Worm (Caenorhabditis elegans) whole organism, mixed stage, embryonic: Measurements from ENCODE around the gene aps-1.

Source experiments
- M03D4.4 ChIP-seq: sonication (generic microtip); optimal IDR thresholded peaks from 2 replicates; lab custom pipeline; 2017; ENCODE audit warnings: mild to moderate bottlenecking, missing genetic modification characterization, missing compliant biosample characterization
- bed-3 ChIP-seq: fragments of 200-800 bp; sonication (Bioruptor generic); optimal IDR thresholded peaks from 3 replicates; lab custom pipeline; 2018; ENCODE audit warnings: mild to moderate bottlenecking, missing genetic modification characterization, moderate library complexity, missing compliant biosample characterization
- ceh-39 ChIP-seq: fragments of 150-350 bp; optimal IDR thresholded peaks from 2 replicates; lab custom pipeline; 2014; ENCODE audit warnings: missing biosample characterization, missing genetic modification characterization
- ceh-43 ChIP-seq: fragments of 200-800 bp; sonication (Bioruptor generic); optimal IDR thresholded peaks from 2 replicates; lab custom pipeline; 2018; ENCODE audit warnings: mild to moderate bottlenecking, missing genetic modification characterization, moderate library complexity, missing compliant biosample characterization
- ceh-83 ChIP-seq: fragments of 200-800 bp; sonication (Bioruptor generic); optimal IDR thresholded peaks from 2 replicates; lab custom pipeline; 2018; ENCODE audit warnings: mild to moderate bottlenecking, missing genetic modification characterization, missing compliant biosample characterization
- ces-1 ChIP-seq: fragments of 150-350 bp; optimal IDR thresholded peaks from 2 replicates; lab custom pipeline; 2014; ENCODE audit warnings: missing biosample characterization, missing genetic modification reagents, missing genetic modification characterization
- cnd-1 ChIP-seq: fragments of 200-800 bp; sonication (Bioruptor generic); optimal IDR thresholded peaks from 2 replicates; lab custom pipeline; 2018; ENCODE audit warnings: mild to moderate bottlenecking, missing genetic modification characterization, missing compliant biosample characterization
- drap-1 ChIP-seq: fragments of 200-800 bp; sonication (Bioruptor generic); optimal IDR thresholded peaks from 3 replicates; lab custom pipeline; 2018; ENCODE audit warnings: mild to moderate bottlenecking, missing genetic modification characterization, missing compliant biosample characterization
- elt-1 ChIP-seq: sonication (generic microtip); optimal IDR thresholded peaks from 2 replicates; lab custom pipeline; 2017; ENCODE audit warnings: missing genetic modification characterization, mild to moderate bottlenecking, missing compliant biosample characterization, antibody characterized with exemption, moderate library complexity, borderline replicate concordance; ENCODE audit not compliant: insufficient read depth
- elt-3 ChIP-seq: fragments of 150-350 bp; optimal IDR thresholded peaks from 2 replicates; lab custom pipeline; 2014; ENCODE audit warnings: missing biosample characterization, missing genetic modification characterization
- flh-1 ChIP-seq: fragments of 200-800 bp; sonication (Bioruptor generic); optimal IDR thresholded peaks from 2 replicates; lab custom pipeline; 2018; ENCODE audit warnings: mild to moderate bottlenecking, missing genetic modification characterization, moderate library complexity, missing compliant biosample characterization
- ham-2 ChIP-seq: fragments of 200-800 bp; sonication (Bioruptor generic); optimal IDR thresholded peaks from 2 replicates; lab custom pipeline; 2018; ENCODE audit warnings: mild to moderate bottlenecking, missing genetic modification characterization, missing compliant biosample characterization
- hlh-1 ChIP-seq: fragments of 150-350 bp; optimal IDR thresholded peaks from 2 replicates; lab custom pipeline; 2014; ENCODE audit warnings: missing biosample characterization, missing genetic modification reagents, missing genetic modification characterization
- lin-13 ChIP-seq: fragments of 150-350 bp; optimal IDR thresholded peaks from 2 replicates; lab custom pipeline; 2014; ENCODE audit warnings: missing biosample characterization, missing genetic modification characterization
- lin-32 ChIP-seq: fragments of 200-800 bp; sonication (Bioruptor generic); optimal IDR thresholded peaks from 2 replicates; lab custom pipeline; 2018; ENCODE audit warnings: mild to moderate bottlenecking, missing genetic modification characterization, missing compliant biosample characterization
- lsy-2 ChIP-seq: fragments of 150-350 bp; optimal IDR thresholded peaks from 2 replicates; lab custom pipeline; 2014; ENCODE audit warnings: missing biosample characterization, missing genetic modification characterization
- mab-5 ChIP-seq: fragments of 150-350 bp; optimal IDR thresholded peaks from 2 replicates; lab custom pipeline; 2014; ENCODE audit warnings: missing biosample characterization, missing genetic modification characterization
- mep-1 ChIP-seq: fragments of 150-350 bp; optimal IDR thresholded peaks from 2 replicates; lab custom pipeline; 2017; ENCODE audit warnings: missing biosample characterization, missing genetic modification reagents, missing genetic modification characterization, inconsistent platforms
- mls-2 ChIP-seq: sonication (generic microtip); optimal IDR thresholded peaks from 2 replicates; lab custom pipeline; 2016; ENCODE audit warnings: mild to moderate bottlenecking, missing genetic modification characterization, moderate library complexity, missing compliant biosample characterization
- nhr-12 ChIP-seq: fragments of 150-350 bp; optimal IDR thresholded peaks from 2 replicates; lab custom pipeline; 2014; ENCODE audit warnings: missing biosample characterization, missing genetic modification characterization
- nhr-2 ChIP-seq: fragments of 150-350 bp; optimal IDR thresholded peaks from 2 replicates; lab custom pipeline; 2014; ENCODE audit warnings: missing biosample characterization, missing genetic modification characterization
- nhr-237 ChIP-seq: fragments of 150-350 bp; optimal IDR thresholded peaks from 2 replicates; lab custom pipeline; 2014; ENCODE audit warnings: missing biosample characterization, missing genetic modification characterization
- nhr-76 ChIP-seq: sonication (generic microtip); optimal IDR thresholded peaks from 2 replicates; lab custom pipeline; 2017; ENCODE audit warnings: missing biosample characterization, missing genetic modification characterization
- pha-4 ChIP-seq: fragments of 150-350 bp; optimal IDR thresholded peaks from 2 replicates; lab custom pipeline; 2018; ENCODE audit warnings: missing biosample characterization, missing genetic modification reagents, missing genetic modification characterization
- sem-2 ChIP-seq: fragments of 200-800 bp; sonication (Bioruptor generic); optimal IDR thresholded peaks from 2 replicates; lab custom pipeline; 2018; ENCODE audit warnings: mild to moderate bottlenecking, missing genetic modification characterization, missing compliant biosample characterization
- snpc-4 ChIP-seq: fragments of 150-350 bp; optimal IDR thresholded peaks from 2 replicates; lab custom pipeline; 2014; ENCODE audit warnings: missing biosample characterization, missing genetic modification characterization
- sptf-1 ChIP-seq: sonication (generic microtip); optimal IDR thresholded peaks from 2 replicates; lab custom pipeline; 2017; ENCODE audit warnings: mild to moderate bottlenecking, missing genetic modification characterization, moderate library complexity, missing compliant biosample characterization
- unc-120 ChIP-seq: sonication (generic microtip); optimal IDR thresholded peaks from 2 replicates; lab custom pipeline; 2017; ENCODE audit warnings: missing genetic modification characterization, missing compliant biosample characterization; ENCODE audit not compliant: poor library complexity, severe bottlenecking
- unc-62 ChIP-seq: fragments of 150-350 bp; optimal IDR thresholded peaks from 2 replicates; lab custom pipeline; 2014; ENCODE audit warnings: missing biosample characterization, missing genetic modification reagents, missing genetic modification characterization
- zip-8 ChIP-seq: fragments of 150-350 bp; optimal IDR thresholded peaks from 2 replicates; lab custom pipeline; 2014; ENCODE audit warnings: missing biosample characterization, missing genetic modification characterization
- ztf-11 ChIP-seq: fragments of 150-350 bp; optimal IDR thresholded peaks from 2 replicates; lab custom pipeline; 2014; ENCODE audit warnings: missing biosample characterization, missing genetic modification characterization

aps-1 gene

ce11 chrV:6041375-6041774 lies 23.6 kb downstream of the aps-1 start, which contains the start of gene R01B10.2:
Gene R01B10.2, minus strand, starts transcription at chrV:6041475.
- TF ChIP-seq hlh-1: no peak
- TF ChIP-seq lsy-2 (tag; lab: Kevin White, UChicago): no peak
- TF ChIP-seq, all 35 proteins: peak for 0

ce11 chrV:6043275-6044271 lies 25.8 kb downstream of the aps-1 start, which contains the start of gene cpi-2:
Gene cpi-2, plus strand, starts transcription at chrV:6044062.
- TF ChIP-seq pha-4 (tag; lab: Kevin White, UChicago) (peak; percentile 71), ces-1 (peak; percentile 24), mab-5 (no peak), unc-120 (tag; lab: Kevin White, UChicago) (peak; percentile 50), sptf-1 (tag; lab: Kevin White, UChicago) (no peak), snpc-4 (tag; lab: Kevin White, UChicago) (no peak), mep-1 (tag; lab: Kevin White, UChicago) (peak; percentile 8), nhr-237 (no peak), ceh-83 (GFP tag; lab: Kevin White, UChicago) (no peak), nhr-76 (no peak), ceh-39 (peak; percentile 65), lin-13 (no peak)

ce11 chrV:6044448-6044847 lies 26.7 kb downstream of the aps-1 start:
- TF ChIP-seq hlh-1: no peak
- TF ChIP-seq sem-2 (GFP tag; lab: Kevin White, UChicago): no peak
- TF ChIP-seq ham-2: no peak

ce11 chrV:6044853-6045594 lies 27.3 kb downstream of the aps-1 start, which contains the start of gene R01B10.3:
Gene R01B10.3, minus strand, starts transcription at chrV:6045129.
- TF ChIP-seq unc-62 (GFP tag; lab: Kevin White, UChicago) (no peak), M03D4.4 (no peak), elt-1 (tag; lab: Kevin White, UChicago) (no peak), ces-1 (no peak), lin-13 (no peak), elt-3 (tag; lab: Kevin White, UChicago) (no peak), ceh-83 (GFP tag; lab: Kevin White, UChicago) (no peak), sptf-1 (tag; lab: Kevin White, UChicago) (no peak), lin-32 (GFP tag; lab: Kevin White, UChicago) (no peak), pha-4 (tag; lab: Kevin White, UChicago) (no peak), hlh-1 (no peak), ceh-39 (no peak), nhr-2 (tag; lab: Kevin White, UChicago) (no peak), nhr-12 (tag; lab: Kevin White, UChicago) (no peak), sem-2 (GFP tag; lab: Kevin White, UChicago) (no peak), snpc-4 (tag; lab: Kevin White, UChicago) (no peak)

ce11 chrV:6047818-6048217 lies 30.0 kb downstream of the aps-1 start, which contains the start of gene pgap-3:
Gene pgap-3, minus strand, starts transcription at chrV:6047918.
- no peak for TF ChIP-seq hlh-1
- TF ChIP-seq zip-8 (tag; lab: Kevin White, UChicago): no peak
- no peak for TF ChIP-seq ceh-39
- TF ChIP-seq drap-1 (GFP tag; lab: Kevin White, UChicago): no peak
- TF ChIP-seq ceh-43: no peak
- TF ChIP-seq ham-2: no peak
- TF ChIP-seq bed-3: no peak
- TF ChIP-seq ceh-83 (GFP tag; lab: Kevin White, UChicago): no peak
- TF ChIP-seq ztf-11: no peak
- no peak for TF ChIP-seq nhr-237
- no peak for TF ChIP-seq elt-1 (tag; lab: Kevin White, UChicago)
- no peak for TF ChIP-seq mab-5
- TF ChIP-seq unc-120 (tag; lab: Kevin White, UChicago): no peak
- TF ChIP-seq lin-13: no peak
- TF ChIP-seq mls-2 (tag; lab: Kevin White, UChicago): no peak
- no peak for TF ChIP-seq flh-1 (GFP tag; lab: Kevin White, UChicago)
- no peak for TF ChIP-seq sem-2 (GFP tag; lab: Kevin White, UChicago)
- TF ChIP-seq cnd-1: no peak
